Fruit fly (Drosophila melanogaster) whole organism, pupa: ENCODE data around the gene Art1.

Source experiments
- CG10348 ChIP-seq: fragments of 200-800 bp; sonication (Bioruptor generic); IDR thresholded peaks from 2 replicates; pipeline ENCODE4 v1.3.6; 2022; ENCODE audit warnings: missing biosample characterization, missing genetic modification characterization
- CG12605 ChIP-seq: fragments of 200-800 bp; sonication (Bioruptor generic); IDR thresholded peaks from 2 replicates; pipeline ENCODE4 v1.3.6; 2022; ENCODE audit warnings: missing biosample characterization, missing genetic modification characterization
- CG14655 ChIP-seq: fragments of 200-800 bp; sonication (Bioruptor generic); optimal IDR thresholded peaks from 3 replicates; lab custom pipeline; 2017; ENCODE audit warnings: mild to moderate bottlenecking, missing biosample characterization, missing genetic modification reagents, missing genetic modification characterization
- CG4496 ChIP-seq: fragments of 200-800 bp; sonication (Bioruptor generic); IDR thresholded peaks from 3 replicates; pipeline ENCODE4 v1.3.6; 2022; ENCODE audit warnings: missing biosample characterization, missing genetic modification characterization
- CG9948 ChIP-seq: fragments of 200-800 bp; sonication (Bioruptor generic); optimal IDR thresholded peaks from 2 replicates; lab custom pipeline; 2018; ENCODE audit warnings: missing biosample characterization, mild to moderate bottlenecking, missing genetic modification characterization, moderate library complexity
- EcR ChIP-seq: fragments of 200-800 bp; sonication (Bioruptor generic); optimal IDR thresholded peaks from 3 replicates; lab custom pipeline; 2019; ENCODE audit warnings: missing biosample characterization, missing genetic modification characterization, mild to moderate bottlenecking, moderate library complexity, missing genetic modification reagents
- Pif1A ChIP-seq: fragments of 200-800 bp; sonication (Bioruptor generic); optimal IDR thresholded peaks from 3 replicates; lab custom pipeline; 2016; ENCODE audit warnings: missing biosample characterization, missing genetic modification characterization
- fd96Ca ChIP-seq: fragments of 200-800 bp; sonication (Bioruptor generic); IDR thresholded peaks from 3 replicates; pipeline ENCODE4 v1.3.6; 2022; ENCODE audit warnings: missing biosample characterization, missing genetic modification characterization

DNA sequence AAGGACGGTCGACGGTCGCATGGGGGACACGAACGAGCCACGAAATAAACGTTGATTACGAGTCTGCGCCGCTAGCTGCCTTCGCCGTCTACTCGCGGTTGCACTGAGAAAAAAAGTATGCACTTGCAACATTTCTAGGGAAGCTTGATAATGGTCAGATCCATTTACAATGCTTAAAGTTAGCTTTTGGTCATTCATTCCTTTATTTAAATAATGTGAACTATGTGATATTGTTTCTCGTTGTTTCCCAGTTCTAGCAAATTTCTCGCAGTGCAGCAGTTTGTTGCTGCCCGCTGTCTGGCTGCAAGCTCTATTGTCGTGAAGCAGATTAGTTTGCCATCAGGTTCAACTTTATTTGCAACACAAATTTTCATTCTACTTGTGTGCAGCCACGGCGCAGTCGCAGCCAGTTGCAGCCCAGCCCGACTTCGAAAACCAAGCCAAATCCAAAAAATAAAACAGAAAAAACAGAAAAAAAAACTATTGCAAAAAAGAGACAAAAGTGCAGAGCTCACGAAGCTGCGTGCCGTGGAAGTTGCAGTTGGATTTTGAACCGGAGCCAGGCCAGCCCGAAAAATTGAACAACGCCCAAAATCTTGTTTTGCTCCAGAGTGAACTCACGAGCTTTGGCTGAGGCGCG, 44.6 kb upstream of the Art1 start:
- TF ChIP-seq Pif1A (GFP tag; lab: Kevin White, UChicago): peak; percentile 92
- no peak for TF ChIP-seq EcR (GFP tag; lab: Kevin White, UChicago)
- peak; percentile 77 for TF ChIP-seq CG12605
- peak; percentile 97 for TF ChIP-seq fd96Ca (GFP tag; lab: Robert Waterston, UW)
- peak; percentile 38; the same call in 1 of the 2 replicates for TF ChIP-seq CG10348 (GFP tag; lab: Robert Waterston, UW)
- TF ChIP-seq CG9948: peak; percentile 89
- TF ChIP-seq CG4496: peak; percentile 96
- peak; percentile 96 for TF ChIP-seq CG14655 (GFP tag; lab: Kevin White, UChicago)
